Fruit fly (Drosophila melanogaster) whole organism, embryonic: ENCODE measurements around the gene ArfGAP1.

Experiments
- Aef1 ChIP-seq: fragments of 200-800 bp; sonication (Bioruptor generic); IDR thresholded peaks from 3 replicates; pipeline ENCODE4 v1.3.6; 2022; ENCODE audit warnings: missing biosample characterization, missing genetic modification characterization
- Atf6 ChIP-seq: fragments of 200-800 bp; sonication (Bioruptor generic); IDR thresholded peaks from 2 replicates; pipeline ENCODE4 v1.3.6; 2022; ENCODE audit warnings: missing biosample characterization, missing genetic modification characterization
- CG10565 ChIP-seq: fragments of 200-800 bp; sonication (Bioruptor generic); optimal IDR thresholded peaks from 3 replicates; lab custom pipeline; 2016; ENCODE audit warnings: missing biosample characterization, mild to moderate bottlenecking, missing genetic modification characterization
- CG13424 ChIP-seq: fragments of 200-800 bp; sonication (Bioruptor generic); optimal IDR thresholded peaks from 2 replicates; lab custom pipeline; 2019; ENCODE audit warnings: missing biosample characterization, mild to moderate bottlenecking, missing genetic modification characterization, moderate library complexity
- CG15601 ChIP-seq: fragments of 200-800 bp; sonication (Bioruptor generic); optimal IDR thresholded peaks from 3 replicates; lab custom pipeline; 2019; ENCODE audit warnings: missing biosample characterization, mild to moderate bottlenecking, missing genetic modification characterization, moderate library complexity
- CG15696 ChIP-seq: fragments of 200-800 bp; sonication (Bioruptor generic); optimal IDR thresholded peaks from 2 replicates; lab custom pipeline; 2019; ENCODE audit warnings: missing biosample characterization, mild to moderate bottlenecking, missing genetic modification characterization, moderate library complexity
- CG1603 ChIP-seq: fragments of 200-800 bp; sonication (Bioruptor generic); optimal IDR thresholded peaks from 2 replicates; lab custom pipeline; 2019; ENCODE audit warnings: missing biosample characterization, mild to moderate bottlenecking, missing genetic modification characterization, moderate library complexity
- CG17829 ChIP-seq: fragments of 200-800 bp; optimal IDR thresholded peaks from 2 replicates; lab custom pipeline; 2019; ENCODE audit warnings: missing biosample characterization, mild to moderate bottlenecking, missing genetic modification characterization, moderate library complexity
- CG18599 ChIP-seq: fragments of 200-800 bp; sonication (Bioruptor generic); optimal IDR thresholded peaks from 3 replicates; lab custom pipeline; 2017; ENCODE audit warnings: missing biosample characterization, missing genetic modification characterization, mild to moderate bottlenecking, moderate library complexity, missing genetic modification reagents
- CG18764 ChIP-seq: fragments of 200-800 bp; sonication (Bioruptor generic); optimal IDR thresholded peaks from 3 replicates; lab custom pipeline; 2016; ENCODE audit warnings: missing biosample characterization, missing genetic modification characterization
- CG30403 ChIP-seq: fragments of 200-800 bp; sonication (Bioruptor generic); optimal IDR thresholded peaks from 3 replicates; lab custom pipeline; 2016; ENCODE audit warnings: missing biosample characterization, missing genetic modification characterization
- CG34376 ChIP-seq: fragments of 200-800 bp; sonication (Bioruptor generic); optimal IDR thresholded peaks from 2 replicates; lab custom pipeline; 2018; ENCODE audit warnings: missing biosample characterization, mild to moderate bottlenecking, missing genetic modification characterization
- CG34422 ChIP-seq: fragments of 200-800 bp; sonication (Bioruptor generic); IDR thresholded peaks from 3 replicates; pipeline ENCODE4 v1.3.6; 2022; ENCODE audit warnings: missing biosample characterization, missing genetic modification characterization
- CG3838 ChIP-seq: fragments of 200-800 bp; sonication (Bioruptor generic); optimal IDR thresholded peaks from 3 replicates; lab custom pipeline; 2016; ENCODE audit warnings: missing biosample characterization, missing genetic modification characterization
- CG4854 ChIP-seq: fragments of 200-800 bp; sonication (Bioruptor generic); optimal IDR thresholded peaks from 2 replicates; lab custom pipeline; 2016; ENCODE audit warnings: missing biosample characterization, missing genetic modification characterization, inconsistent platforms
- CG8944 ChIP-seq: fragments of 200-800 bp; sonication (Bioruptor generic); optimal IDR thresholded peaks from 3 replicates; lab custom pipeline; 2016; ENCODE audit warnings: missing biosample characterization, missing genetic modification characterization
- CG9437 ChIP-seq: fragments of 200-800 bp; sonication (Bioruptor generic); optimal IDR thresholded peaks from 2 replicates; lab custom pipeline; 2018; ENCODE audit warnings: missing biosample characterization, mild to moderate bottlenecking, missing genetic modification characterization
- Dbx ChIP-seq: fragments of 200-800 bp; sonication (Bioruptor generic); IDR thresholded peaks from 3 replicates; pipeline ENCODE4 v1.3.6; 2022; ENCODE audit warnings: missing biosample characterization, missing genetic modification characterization
- HLH54F ChIP-seq: fragments of 200-800 bp; sonication (Bioruptor generic); optimal IDR thresholded peaks from 3 replicates; lab custom pipeline; 2016; ENCODE audit warnings: missing biosample characterization, missing genetic modification characterization
- Hmr ChIP-seq: fragments of 200-800 bp; sonication (Bioruptor generic); optimal IDR thresholded peaks from 3 replicates; lab custom pipeline; 2017; ENCODE audit warnings: mild to moderate bottlenecking, missing biosample characterization, missing genetic modification reagents, missing genetic modification characterization
- Jarid2 ChIP-seq: fragments of 200-800 bp; sonication (Bioruptor generic); optimal IDR thresholded peaks from 3 replicates; lab custom pipeline; 2017; ENCODE audit warnings: mild to moderate bottlenecking, missing biosample characterization, missing genetic modification reagents, missing genetic modification characterization
- Neu2 ChIP-seq: fragments of 200-800 bp; sonication (Bioruptor generic); optimal IDR thresholded peaks from 3 replicates; lab custom pipeline; 2016; ENCODE audit warnings: missing biosample characterization, missing genetic modification characterization, borderline replicate concordance
- Nf-YA ChIP-seq: fragments of 200-800 bp; sonication (Bioruptor generic); IDR thresholded peaks from 2 replicates; pipeline ENCODE4 v1.3.6; 2022; ENCODE audit warnings: missing biosample characterization, missing genetic modification characterization
- Trl ChIP-seq, 3 experiments: fragments of >200 bp in 2 of 3; fragments of 200-800 bp in 1 of 3; sonication (Bioruptor generic) in 1 of 3; optimal IDR thresholded peaks; 2 replicates in 1 of 3; 3 replicates in 2 of 3; lab custom pipeline; 2016 to 2017; ENCODE audit warnings: missing biosample characterization in 1 of 3, missing genetic modification characterization in 1 of 3
- ab ChIP-seq: fragments of 200-800 bp; sonication (Bioruptor generic); optimal IDR thresholded peaks from 2 replicates; lab custom pipeline; 2016; ENCODE audit warnings: missing biosample characterization, missing genetic modification characterization
- aop ChIP-seq: fragments of 200-800 bp; sonication (Bioruptor generic); IDR thresholded peaks from 2 replicates; pipeline ENCODE4 v1.3.6; 2022; ENCODE audit warnings: missing biosample characterization, missing genetic modification characterization
- bsh ChIP-seq, 2 experiments: fragments of 200-800 bp; sonication (Bioruptor generic); optimal IDR thresholded peaks; 2 replicates each; lab custom pipeline; 2017 to 2018; ENCODE audit warnings: mild to moderate bottlenecking in 2 of 2, missing biosample characterization in 2 of 2, missing genetic modification characterization in 2 of 2, moderate library complexity in 1 of 2
- cato ChIP-seq: fragments of 200-800 bp; sonication (Bioruptor generic); optimal IDR thresholded peaks from 2 replicates; lab custom pipeline; 2016; ENCODE audit warnings: missing biosample characterization, missing genetic modification characterization, borderline replicate concordance
- chm ChIP-seq: fragments of 200-800 bp; sonication (Bioruptor generic); IDR thresholded peaks from 2 replicates; pipeline ENCODE4 v1.3.6; 2022; ENCODE audit warnings: missing biosample characterization, missing genetic modification characterization
- dm ChIP-seq: fragments of 200-800 bp; sonication (Bioruptor generic); optimal IDR thresholded peaks from 3 replicates; lab custom pipeline; 2016; ENCODE audit warnings: missing biosample characterization, missing genetic modification characterization
- ftz-f1 ChIP-seq: fragments of 200-800 bp; sonication (Bioruptor generic); optimal IDR thresholded peaks from 2 replicates; lab custom pipeline; 2016; ENCODE audit warnings: missing biosample characterization, missing genetic modification characterization
- gro ChIP-seq: fragments of 200-800 bp; sonication (Bioruptor generic); optimal IDR thresholded peaks from 2 replicates; lab custom pipeline; 2016; ENCODE audit warnings: missing biosample characterization, missing genetic modification characterization
- gsb-n ChIP-seq: fragments of 200-800 bp; sonication (Bioruptor generic); optimal IDR thresholded peaks from 3 replicates; lab custom pipeline; 2018; ENCODE audit warnings: missing biosample characterization, mild to moderate bottlenecking, missing genetic modification characterization
- h ChIP-seq: fragments of >200 bp; optimal IDR thresholded peaks from 2 replicates; lab custom pipeline; 2017
- klu ChIP-seq: fragments of 200-800 bp; sonication (Bioruptor generic); IDR thresholded peaks from 2 replicates; pipeline ENCODE4 v1.3.6; 2022; ENCODE audit warnings: missing biosample characterization, missing genetic modification characterization
- maf-S ChIP-seq: fragments of 200-800 bp; sonication (Bioruptor generic); optimal IDR thresholded peaks from 2 replicates; lab custom pipeline; 2016; ENCODE audit warnings: missing biosample characterization, missing genetic modification characterization
- nerfin-1 ChIP-seq: fragments of 200-800 bp; sonication (Bioruptor generic); optimal IDR thresholded peaks from 3 replicates; lab custom pipeline; 2019; ENCODE audit warnings: missing biosample characterization, mild to moderate bottlenecking, missing genetic modification characterization, moderate library complexity
- nom ChIP-seq: fragments of 200-800 bp; sonication (Bioruptor generic); optimal IDR thresholded peaks from 2 replicates; lab custom pipeline; 2017; ENCODE audit warnings: missing biosample characterization, missing genetic modification characterization, mild to moderate bottlenecking, moderate library complexity, missing genetic modification reagents
- onecut ChIP-seq: fragments of 200-800 bp; sonication (Bioruptor generic); IDR thresholded peaks from 2 replicates; pipeline ENCODE4 v1.3.6; 2022; ENCODE audit warnings: missing biosample characterization, missing genetic modification characterization
- otp ChIP-seq: fragments of 200-800 bp; sonication (Bioruptor generic); IDR thresholded peaks from 3 replicates; pipeline ENCODE4, ENCODE4 v1.3.6; 2022; ENCODE audit warnings: missing biosample characterization, missing genetic modification characterization
- pita ChIP-seq: fragments of 200-800 bp; sonication (Bioruptor generic); optimal IDR thresholded peaks from 2 replicates; lab custom pipeline; 2017; ENCODE audit warnings: missing biosample characterization, mild to moderate bottlenecking, missing genetic modification characterization
- pros ChIP-seq: fragments of 200-800 bp; sonication (Bioruptor generic); optimal IDR thresholded peaks from 3 replicates; lab custom pipeline; 2019; ENCODE audit warnings: missing biosample characterization, mild to moderate bottlenecking, missing genetic modification characterization, moderate library complexity
- salm ChIP-seq: fragments of 200-800 bp; sonication (Bioruptor generic); optimal IDR thresholded peaks from 2 replicates; lab custom pipeline; 2018; ENCODE audit warnings: missing biosample characterization, mild to moderate bottlenecking, missing genetic modification characterization
- sd ChIP-seq: fragments of 200-800 bp; sonication (Bioruptor generic); optimal IDR thresholded peaks from 3 replicates; lab custom pipeline; 2018; ENCODE audit warnings: missing biosample characterization, mild to moderate bottlenecking, missing genetic modification characterization, moderate library complexity
- sim ChIP-seq: fragments of 200-800 bp; sonication (Bioruptor generic); IDR thresholded peaks from 2 replicates; pipeline ENCODE4 v1.3.6; 2022; ENCODE audit warnings: missing biosample characterization, missing genetic modification characterization
- slou ChIP-seq: fragments of 200-800 bp; sonication (Bioruptor generic); optimal IDR thresholded peaks from 3 replicates; lab custom pipeline; 2016; ENCODE audit warnings: missing biosample characterization, missing genetic modification characterization
- toy ChIP-seq: fragments of 200-800 bp; sonication (Bioruptor generic); IDR thresholded peaks from 2 replicates; pipeline ENCODE4 v1.3.6; 2022; ENCODE audit warnings: missing biosample characterization, missing genetic modification characterization
- usp ChIP-seq: fragments of >200 bp; optimal IDR thresholded peaks from 2 replicates; lab custom pipeline; 2017; ENCODE audit warnings: missing biosample characterization, missing genetic modification characterization
- z ChIP-seq: fragments of 200-800 bp; sonication (Bioruptor generic); IDR thresholded peaks from 3 replicates; pipeline ENCODE4 v1.3.6; 2022; ENCODE audit warnings: missing biosample characterization, missing genetic modification characterization

Gene ArfGAP1

dm6 chr3L:12392068-12392467 lies 25.3 kb downstream of the ArfGAP1 start (continued):
- TF ChIP-seq otp (GFP tag; lab: Robert Waterston, UW) (0 out of 3 replicates have a peak, but pooled peaks have one; percentile 8), CG15696 (tag; lab: Kevin White, UChicago) (peak; percentile 4), CG1603 (peak; percentile 22)

DNA sequence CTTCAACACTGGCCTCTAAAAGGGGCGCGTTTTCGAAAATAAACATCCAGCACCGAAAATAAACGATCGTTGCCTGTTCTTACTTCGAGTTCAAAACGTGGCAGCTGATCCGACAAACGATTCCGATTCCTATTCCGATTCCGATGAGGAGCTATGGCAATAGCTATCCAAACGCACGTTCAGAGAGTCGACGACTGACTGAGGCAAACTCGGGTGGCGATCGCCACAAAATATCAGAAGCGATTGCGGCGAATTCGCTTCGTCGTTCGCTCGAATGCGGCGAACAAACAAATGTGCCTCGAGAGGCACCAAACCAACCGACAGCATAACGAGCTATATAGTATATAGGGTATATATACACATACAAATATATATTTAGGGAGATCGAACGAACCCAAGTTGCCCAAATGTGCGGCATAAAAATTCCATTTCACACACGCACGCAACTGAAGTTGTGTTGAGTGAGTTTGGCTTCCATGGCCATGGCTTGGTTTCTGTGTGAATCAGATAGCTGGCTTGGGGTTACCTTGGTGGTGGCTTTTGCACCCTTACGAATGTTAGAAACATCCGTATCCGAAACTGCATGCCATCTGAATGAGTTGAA lies 26.0 kb downstream of the ArfGAP1 start, which contains the start of gene Ncc69:
Ncc69 (minus strand) TSS at position 205 of the 604 bp plus-strand sequence.
- TF ChIP-seq CG15601 (tag; lab: Kevin White, UChicago) (peak; percentile 12), dm (GFP tag; lab: Kevin White, UChicago) (peak; percentile 46), Aef1 (GFP tag; lab: Robert Waterston, UW) (no peak), klu (GFP tag; lab: Robert Waterston, UW) (no peak), CG13424 (tag; lab: Kevin White, UChicago) (no peak), CG34376 (GFP tag; lab: Kevin White, UChicago) (peak; percentile 16), CG18764 (no peak), aop (GFP tag; lab: Robert Waterston, UW) (0 out of 2 replicates have a peak, but pooled peaks have one; percentile 45), sim (GFP tag; lab: Robert Waterston, UW) (no peak), h (lab: Kevin White, UChicago) (no peak), Hmr (GFP tag; lab: Kevin White, UChicago) (no peak), CG17829 (peak; percentile 46), salm (tag; lab: Kevin White, UChicago) (no peak), pita (no peak), CG34422 (GFP tag; lab: Robert Waterston, UW) (no peak), maf-S (GFP tag; lab: Kevin White, UChicago) (no peak), nom (GFP tag; lab: Kevin White, UChicago) (peak; percentile 30), Trl (optimal IDR thresholded peaks at IDR 0.05; lab: Kevin White, UChicago) (peak in 1 of 2 experiments; percentile 2), Trl (GFP tag; optimal IDR thresholded peaks at IDR 0.05; lab: Kevin White, UChicago) (no peak), ab (GFP tag; lab: Kevin White, UChicago) (no peak), sd (tag; lab: Kevin White, UChicago) (peak; percentile 92), CG8944 (GFP tag; lab: Kevin White, UChicago) (no peak), Atf6 (GFP tag; lab: Robert Waterston, UW) (no peak), CG3838 (GFP tag; lab: Kevin White, UChicago) (no peak), pros (GFP tag; lab: Kevin White, UChicago) (peak; percentile 76), onecut (GFP tag; lab: Robert Waterston, UW) (0 out of 2 replicates have a peak, but pooled peaks have one; percentile 5), cato (GFP tag; lab: Kevin White, UChicago) (no peak), ftz-f1 (GFP tag; lab: Kevin White, UChicago) (peak; percentile 8), Jarid2 (peak; percentile 91), toy (no peak), Dbx (GFP tag; lab: Robert Waterston, UW) (no peak), CG9437 (GFP tag; lab: Kevin White, UChicago) (no peak), CG18599 (GFP tag; lab: Kevin White, UChicago) (no peak), Neu2 (GFP tag; lab: Kevin White, UChicago) (no peak), HLH54F (GFP tag; lab: Kevin White, UChicago) (no peak), z (GFP tag; lab: Robert Waterston, UW) (peak; percentile 79), bsh (GFP tag; optimal IDR thresholded peaks at IDR 0.05; lab: Kevin White, UChicago) (no peak), usp (GFP tag; lab: Kevin White, UChicago) (no peak), gsb-n (tag; lab: Kevin White, UChicago) (peak; percentile 72), nerfin-1 (peak; percentile 71), CG4854 (no peak), CG30403 (no peak), CG10565 (GFP tag; lab: Kevin White, UChicago) (no peak), slou (no peak), Nf-YA (no peak), gro (GFP tag; lab: Kevin White, UChicago) (peak; percentile 7), chm (GFP tag; lab: Robert Waterston, UW) (peak; percentile 53; the same call in 1 of the 2 replicates)
